Worm (Caenorhabditis elegans): ENCODE data around the gene lin-37.

The lin-37 gene

DNA sequence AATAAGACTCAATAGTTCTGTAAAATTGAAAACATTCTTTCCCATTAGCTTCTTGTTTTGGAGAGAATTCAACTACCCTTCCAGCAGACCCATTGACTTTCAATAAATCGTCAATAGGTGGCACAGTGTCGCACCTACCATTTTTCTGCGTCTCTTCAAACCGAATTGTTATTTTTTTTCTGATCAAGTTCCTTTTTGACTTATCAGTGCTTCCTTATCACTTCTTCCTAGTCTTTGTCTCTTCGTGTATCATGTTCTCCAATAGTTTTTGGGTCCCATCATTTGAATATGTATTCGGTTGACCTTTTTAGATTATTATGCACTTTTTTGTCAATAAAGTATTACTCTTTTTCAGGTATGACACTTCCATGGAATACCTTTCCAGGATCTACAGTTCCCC is 35.6 kb upstream of the lin-37 start, which contains the start of gene odd-1:
TSS of gene odd-1 (plus strand) at position 349 of the 400 bp plus-strand sequence.
- no peak for TF ChIP-seq dpl-1 (GFP tag; optimal IDR thresholded peaks at IDR 0.05)
- no peak for TF ChIP-seq mes-2 (tag; optimal IDR thresholded peaks at IDR 0.05; ENCODE audit: poor library complexity, severe bottlenecking)
- no peak for TF ChIP-seq daf-12 (tag; optimal IDR thresholded peaks at IDR 0.05)
- no peak for TF ChIP-seq unc-39 (tag; optimal IDR thresholded peaks at IDR 0.05)
- no peak for TF ChIP-seq ZK546.5 (tag; optimal IDR thresholded peaks at IDR 0.05)
- no peak for TF ChIP-seq fkh-10 (GFP tag; optimal IDR thresholded peaks at IDR 0.05)
- TF ChIP-seq daf-16 (GFP tag; optimal IDR thresholded peaks at IDR 0.05) = no peak
- TF ChIP-seq daf-16 (tag; optimal IDR thresholded peaks at IDR 0.05) = peak; percentile 49
- TF ChIP-seq pqm-1 (tag; optimal IDR thresholded peaks at IDR 0.05) = peak; percentile 77
- TF ChIP-seq nhr-28 (tag; optimal IDR thresholded peaks at IDR 0.05) = peak; percentile 30
- TF ChIP-seq hlh-11 (tag; optimal IDR thresholded peaks at IDR 0.05) = peak; percentile 9
- TF ChIP-seq dve-1 (tag; optimal IDR thresholded peaks at IDR 0.05; ENCODE audit: insufficient read depth) = peak; percentile 33
- TF ChIP-seq dmd-6 (GFP tag; IDR thresholded peaks at IDR 0.05) = peak; percentile 24; the same call in 1 of the 2 replicates
- TF ChIP-seq aha-1 (tag) = peak; percentile 82
- no peak for TF ChIP-seq vab-7 (GFP tag; IDR thresholded peaks at IDR 0.05)

DNA sequence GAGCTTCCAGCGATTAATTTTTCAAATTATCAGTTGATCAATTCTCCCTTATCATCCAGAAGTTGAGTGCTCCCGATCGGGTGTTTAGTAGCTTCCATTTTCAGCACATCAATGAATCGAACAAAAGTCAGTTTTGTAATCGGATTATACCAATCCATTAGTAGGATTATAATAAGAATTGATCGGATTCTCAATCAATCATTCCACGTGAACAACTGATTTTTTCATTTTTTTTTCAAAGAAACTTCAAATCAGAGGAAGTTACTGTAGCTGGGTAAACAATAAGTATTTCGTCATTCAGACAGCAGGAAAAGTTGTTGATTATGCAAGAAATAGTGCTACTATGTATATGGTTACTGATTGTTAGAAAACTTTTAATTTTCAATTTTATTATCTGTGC is 34.5 kb upstream of the lin-37 start:
- TF ChIP-seq nhr-28 (tag; optimal IDR thresholded peaks at IDR 0.05) = peak; percentile 14
- TF ChIP-seq F26F4.8 (GFP tag; conservative IDR thresholded peaks at IDR 0.05) = no peak
- TF ChIP-seq mxl-2 (GFP tag; conservative IDR thresholded peaks at IDR 0.05) = no peak
- no peak for TF ChIP-seq lin-38 (GFP tag; IDR thresholded peaks at IDR 0.05)
- TF ChIP-seq nhr-11 (tag; optimal IDR thresholded peaks at IDR 0.05) = no peak
- no peak for TF ChIP-seq zip-2 (tag; optimal IDR thresholded peaks at IDR 0.05)
- 0 out of 2 replicates have a peak, but pooled peaks have one; percentile 21 for TF ChIP-seq lin-1 (GFP tag; IDR thresholded peaks at IDR 0.05)
- TF ChIP-seq daf-16 (GFP tag; optimal IDR thresholded peaks at IDR 0.05) = no peak
- TF ChIP-seq daf-16 (tag; optimal IDR thresholded peaks at IDR 0.05) = peak; percentile 85
- peak; percentile 62 for TF ChIP-seq pqm-1 (tag; optimal IDR thresholded peaks at IDR 0.05)
- TF ChIP-seq hlh-11 (tag; optimal IDR thresholded peaks at IDR 0.05) = peak; percentile 57
- no peak for TF ChIP-seq saeg-2 (GFP tag; IDR thresholded peaks at IDR 0.05)
- peak; percentile 14; the same call in 1 of the 2 replicates for TF ChIP-seq dmd-6 (GFP tag; IDR thresholded peaks at IDR 0.05)

DNA sequence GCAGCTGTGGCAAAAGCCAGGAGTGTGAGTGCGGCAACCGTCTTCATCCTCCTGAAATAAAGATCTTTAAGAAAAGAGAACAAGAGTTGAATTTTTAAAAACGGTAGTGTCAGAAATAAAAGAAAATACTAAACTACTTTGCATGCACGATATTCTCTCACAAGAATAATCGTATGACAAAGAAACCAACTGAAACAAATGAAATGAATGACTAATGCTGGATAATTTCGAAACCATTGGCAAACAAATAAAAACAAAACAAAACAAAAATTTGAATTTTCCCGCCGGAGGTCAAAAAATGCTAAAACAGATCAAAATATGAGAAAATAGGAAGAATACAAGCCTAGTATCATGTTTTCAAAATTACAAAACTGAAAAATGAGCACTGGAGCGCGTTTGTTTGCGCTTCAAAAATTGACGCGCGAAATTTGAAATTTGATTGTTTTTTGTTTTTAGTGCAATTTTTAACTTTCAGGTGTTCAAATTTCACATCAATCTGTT is 31.6 kb upstream of the lin-37 start, which contains the start of gene cpg-2:
TSS of gene cpg-2 (minus strand) at position 51 of the 501 bp plus-strand sequence.
- TF ChIP-seq zfp-3 (GFP tag; conservative IDR thresholded peaks at IDR 0.05) (no peak), unc-130 (GFP tag; optimal IDR thresholded peaks at IDR 0.05) (peak; percentile 96), hif-1 (tag; optimal IDR thresholded peaks at IDR 0.05) (no peak), lin-38 (GFP tag; IDR thresholded peaks at IDR 0.05) (peak; percentile 90), pqm-1 (tag; optimal IDR thresholded peaks at IDR 0.05) (no peak), fkh-10 (GFP tag; optimal IDR thresholded peaks at IDR 0.05) (no peak), ceh-82 (tag; optimal IDR thresholded peaks at IDR 0.05) (no peak), F49E8.2 (tag; optimal IDR thresholded peaks at IDR 0.05; ENCODE audit: borderline replicate concordance) (peak; percentile 82), nhr-41 (GFP tag; IDR thresholded peaks at IDR 0.05) (no peak), mdt-29 (GFP tag; IDR thresholded peaks at IDR 0.05) (no peak), nhr-28 (tag; optimal IDR thresholded peaks at IDR 0.05) (no peak), mes-2 (tag; optimal IDR thresholded peaks at IDR 0.05; ENCODE audit: poor library complexity, severe bottlenecking) (no peak), Y75B8A.6 (GFP tag; IDR thresholded peaks at IDR 0.05) (no peak), vab-7 (GFP tag; IDR thresholded peaks at IDR 0.05) (no peak), php-3 (GFP tag; IDR thresholded peaks at IDR 0.05) (no peak), cey-2 (tag; optimal IDR thresholded peaks at IDR 0.05; ENCODE audit: borderline replicate concordance, insufficient read depth) (no peak), snpc-1.2 (GFP tag; IDR thresholded peaks at IDR 0.05) (peak; percentile 39; the same call in 1 of the 2 replicates), zfp-2 (tag; optimal IDR thresholded peaks at IDR 0.05) (no peak), madf-5 (GFP tag; IDR thresholded peaks at IDR 0.05) (no peak), nhr-42 (GFP tag; IDR thresholded peaks at IDR 0.05) (no peak), spr-1 (tag; optimal IDR thresholded peaks at IDR 0.05) (no peak), ceh-62 (tag; optimal IDR thresholded peaks at IDR 0.05) (no peak), nhr-77 (tag; optimal IDR thresholded peaks at IDR 0.05) (no peak), Y48G9A.11 (GFP tag; IDR thresholded peaks at IDR 0.05) (peak; percentile 86), zag-1 (tag; optimal IDR thresholded peaks at IDR 0.05) (no peak)

Data from whole organism, L4 larva.